Fruit fly (Drosophila melanogaster): ENCODE measurements around the gene bocks.

bocks gene

dm6 chr3R:9573812-9574587 is 16.8 kb downstream of the bocks start, which contains the start of gene CG9399 (continued):
- peak; percentile 56 for TF ChIP-seq Dip2 (GFP tag; IDR thresholded peaks at IDR 0.05)
- peak; percentile 98 for TF ChIP-seq wor (GFP tag; IDR thresholded peaks at IDR 0.05)
- peak; percentile 77 for TF ChIP-seq crol (GFP tag; IDR thresholded peaks at IDR 0.05)
- peak; percentile 93 for TF ChIP-seq BtbVII (GFP tag; optimal IDR thresholded peaks at IDR 0.05)
- TF ChIP-seq CG4424 (GFP tag; optimal IDR thresholded peaks at IDR 0.05): peak; percentile 97
- TF ChIP-seq CG9437 (GFP tag; optimal IDR thresholded peaks at IDR 0.05): peak; percentile 94
- TF ChIP-seq CG10209 (GFP tag; optimal IDR thresholded peaks at IDR 0.05): peak; percentile 98
- peak; percentile 41 to 83 for TF ChIP-seq crp (GFP tag; optimal IDR thresholded peaks at IDR 0.05)
- TF ChIP-seq wek (GFP tag; optimal IDR thresholded peaks at IDR 0.05): peak; percentile 77
- peak; percentile 96 for TF ChIP-seq CG15601 (tag; optimal IDR thresholded peaks at IDR 0.05)
- TF ChIP-seq CG9609 (GFP tag; optimal IDR thresholded peaks at IDR 0.05): peak; percentile 94
- TF ChIP-seq crc (GFP tag; optimal IDR thresholded peaks at IDR 0.05): peak; percentile 86
- peak; percentile 93 for TF ChIP-seq CG1647 (GFP tag; optimal IDR thresholded peaks at IDR 0.05)
- TF ChIP-seq sob (GFP tag; IDR thresholded peaks at IDR 0.05): peak; percentile 98
- peak in 1 of 2 experiments; percentile 99 for TF ChIP-seq Eip74EF (GFP tag; optimal IDR thresholded peaks at IDR 0.05)
- TF ChIP-seq Jarid2 (GFP tag; optimal IDR thresholded peaks at IDR 0.05): peak; percentile 78
- peak; percentile 27; the same call in 1 of the 2 replicates for TF ChIP-seq CG13287 (GFP tag; IDR thresholded peaks at IDR 0.05; ENCODE audit: partially characterized antibody)
- peak; percentile 62; the same call in 1 of the 2 replicates for TF ChIP-seq CG42726 (GFP tag; IDR thresholded peaks at IDR 0.05; ENCODE audit: partially characterized antibody)
- peak; percentile 98 for TF ChIP-seq HLH3B (GFP tag; IDR thresholded peaks at IDR 0.05)
- peak; percentile 83 for TF ChIP-seq CG13624 (GFP tag; optimal IDR thresholded peaks at IDR 0.05)
- peak; percentile 97 for TF ChIP-seq Drgx (GFP tag; IDR thresholded peaks at IDR 0.05)
- peak; percentile 90 for TF ChIP-seq tx (GFP tag; optimal IDR thresholded peaks at IDR 0.05)
- peak; percentile 88 for TF ChIP-seq CG10431 (GFP tag; optimal IDR thresholded peaks at IDR 0.05)
- TF ChIP-seq CG12391 (tag; optimal IDR thresholded peaks at IDR 0.05): peak; percentile 99
- TF ChIP-seq Myb (GFP tag; optimal IDR thresholded peaks at IDR 0.05): peak; percentile 67
- TF ChIP-seq bab2 (GFP tag; optimal IDR thresholded peaks at IDR 0.05): peak; percentile 94
- peak; percentile 91 for TF ChIP-seq CG4854 (GFP tag; optimal IDR thresholded peaks at IDR 0.05)
- TF ChIP-seq ems (GFP tag; optimal IDR thresholded peaks at IDR 0.05): peak; percentile 94
- peak; percentile 97 for TF ChIP-seq cato (GFP tag; optimal IDR thresholded peaks at IDR 0.05; ENCODE audit: borderline replicate concordance)
- TF ChIP-seq ssp (GFP tag; IDR thresholded peaks at IDR 0.05): peak; percentile 93
- peak; percentile 96 for TF ChIP-seq CG18599 (GFP tag; optimal IDR thresholded peaks at IDR 0.05)
- peak; percentile 97 for TF ChIP-seq CG15269 (tag; optimal IDR thresholded peaks at IDR 0.05)
- peak; percentile 97 for TF ChIP-seq NfI (GFP tag; optimal IDR thresholded peaks at IDR 0.05)
- TF ChIP-seq Dp (GFP tag; optimal IDR thresholded peaks at IDR 0.05): peak; percentile 42
- TF ChIP-seq CG8944 (GFP tag; optimal IDR thresholded peaks at IDR 0.05): peak; percentile 92
- peak; percentile 64 for TF ChIP-seq CG31365 (tag; optimal IDR thresholded peaks at IDR 0.05)
- TF ChIP-seq CG14965 (GFP tag; optimal IDR thresholded peaks at IDR 0.05; ENCODE audit: borderline replicate concordance): peak; percentile 55
- peak; percentile 92 for TF ChIP-seq pnt (GFP tag; optimal IDR thresholded peaks at IDR 0.05)
- TF ChIP-seq Hey (tag; optimal IDR thresholded peaks at IDR 0.05): peak; percentile 75
- TF ChIP-seq vfl (GFP tag; optimal IDR thresholded peaks at IDR 0.05): peak; percentile 94
- TF ChIP-seq gcm2 (GFP tag; optimal IDR thresholded peaks at IDR 0.05): peak; percentile 96
- peak; percentile 92 for TF ChIP-seq Atf3 (GFP tag; optimal IDR thresholded peaks at IDR 0.05)
- peak; percentile 90 for TF ChIP-seq CG6854 (GFP tag; optimal IDR thresholded peaks at IDR 0.05)
- peak; percentile 55 for TF ChIP-seq pita (GFP tag; optimal IDR thresholded peaks at IDR 0.05)
- peak; percentile 84 for TF ChIP-seq slou (GFP tag; optimal IDR thresholded peaks at IDR 0.05)
- TF ChIP-seq btn (GFP tag; optimal IDR thresholded peaks at IDR 0.05): peak; percentile 65
- peak; percentile 80 for TF ChIP-seq CG5180 (GFP tag; optimal IDR thresholded peaks at IDR 0.05)
- peak; percentile 96 for TF ChIP-seq CG32532 (GFP tag; IDR thresholded peaks at IDR 0.05)

All from whole organism, embryonic.